Fruit fly (Drosophila melanogaster): ENCODE data around the gene AP-1gamma.
"Not testable (repeated sequence)": the region's sequence is repeated elsewhere in the genome, so short reads cannot be mapped to it uniquely, and the experiment has no call there.

AP-1gamma gene

DNA sequence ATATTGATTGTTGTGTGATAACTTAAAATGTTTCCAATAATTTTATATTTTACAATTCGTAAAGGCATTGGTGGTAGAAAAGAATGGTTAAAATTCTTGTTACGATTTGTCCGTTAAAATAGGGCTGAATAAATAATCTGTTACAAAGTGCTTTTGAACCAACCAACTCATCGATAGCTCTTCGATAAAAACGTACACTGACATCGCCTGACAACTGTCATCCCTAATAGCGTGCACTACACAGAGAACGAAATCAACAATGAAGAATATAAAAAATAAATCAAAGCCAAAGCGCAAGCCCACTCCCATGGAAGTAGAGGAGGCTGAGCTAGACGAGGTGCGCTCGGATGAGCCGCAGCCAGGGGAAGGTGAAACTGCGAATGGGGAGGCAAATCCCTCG lies 22.8 kb upstream of the AP-1gamma start, which contains the start of gene CG32708:
TSS of gene CG32708 (plus strand) at position 207 of the 400 bp plus-strand sequence.
- TF ChIP-seq noc (tag; optimal IDR thresholded peaks at IDR 0.05): no peak

DNA sequence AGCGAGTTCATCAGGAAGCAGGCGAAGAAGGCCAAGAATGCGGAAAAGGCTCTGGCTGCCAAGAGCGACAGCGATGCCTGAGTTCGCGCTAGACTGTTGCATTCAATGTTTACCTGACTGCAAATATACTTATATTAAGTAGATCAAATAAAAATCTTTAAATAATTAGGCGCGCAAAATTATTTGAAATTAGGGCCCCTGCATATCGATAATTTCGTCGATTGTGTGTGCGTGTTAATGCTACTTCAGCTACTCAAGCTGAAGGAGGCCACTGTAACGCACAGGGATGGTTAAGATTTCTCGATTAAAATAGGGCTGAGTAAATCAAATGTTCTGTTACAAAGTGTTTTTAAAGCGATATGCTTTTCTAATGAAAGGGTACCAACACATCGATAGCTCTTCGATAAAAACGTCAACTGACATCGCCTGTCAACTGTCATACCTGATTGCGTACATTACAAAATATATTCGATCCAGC lies 21.8 kb upstream of the AP-1gamma start, which contains the start of gene CG32706:
TSS of gene CG32706 (plus strand) at position 428 of the 478 bp plus-strand sequence.
- not testable (repeated sequence) for TF ChIP-seq noc (tag; optimal IDR thresholded peaks at IDR 0.05)

DNA sequence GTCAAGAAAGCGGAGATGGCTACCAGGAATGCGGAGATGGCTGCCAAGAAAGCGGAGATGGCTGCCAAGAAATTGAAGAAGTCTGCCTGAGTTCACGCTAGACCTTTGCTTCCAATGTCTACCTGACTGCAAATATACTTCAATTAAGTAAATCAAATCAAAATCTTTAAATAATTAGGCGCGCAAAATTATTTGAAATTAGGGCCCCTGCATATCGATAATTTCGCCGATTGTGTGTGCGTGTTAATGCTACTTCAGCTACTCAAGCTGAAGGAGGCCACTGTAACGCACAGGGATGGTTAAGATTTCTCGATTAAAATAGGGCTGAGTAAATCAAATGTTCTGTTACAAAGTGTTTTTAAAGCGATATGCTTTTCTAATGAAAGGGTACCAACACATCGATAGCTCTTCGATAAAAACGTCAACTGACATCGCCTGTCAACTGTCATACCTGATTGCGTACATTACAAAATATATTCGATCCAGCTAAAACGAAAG lies 20.5 kb upstream of the AP-1gamma start, which contains the start of gene CG6999:
TSS of gene CG6999 (plus strand) at position 448 of the 498 bp plus-strand sequence.
- TF ChIP-seq noc (tag; optimal IDR thresholded peaks at IDR 0.05): not testable (repeated sequence)

DNA sequence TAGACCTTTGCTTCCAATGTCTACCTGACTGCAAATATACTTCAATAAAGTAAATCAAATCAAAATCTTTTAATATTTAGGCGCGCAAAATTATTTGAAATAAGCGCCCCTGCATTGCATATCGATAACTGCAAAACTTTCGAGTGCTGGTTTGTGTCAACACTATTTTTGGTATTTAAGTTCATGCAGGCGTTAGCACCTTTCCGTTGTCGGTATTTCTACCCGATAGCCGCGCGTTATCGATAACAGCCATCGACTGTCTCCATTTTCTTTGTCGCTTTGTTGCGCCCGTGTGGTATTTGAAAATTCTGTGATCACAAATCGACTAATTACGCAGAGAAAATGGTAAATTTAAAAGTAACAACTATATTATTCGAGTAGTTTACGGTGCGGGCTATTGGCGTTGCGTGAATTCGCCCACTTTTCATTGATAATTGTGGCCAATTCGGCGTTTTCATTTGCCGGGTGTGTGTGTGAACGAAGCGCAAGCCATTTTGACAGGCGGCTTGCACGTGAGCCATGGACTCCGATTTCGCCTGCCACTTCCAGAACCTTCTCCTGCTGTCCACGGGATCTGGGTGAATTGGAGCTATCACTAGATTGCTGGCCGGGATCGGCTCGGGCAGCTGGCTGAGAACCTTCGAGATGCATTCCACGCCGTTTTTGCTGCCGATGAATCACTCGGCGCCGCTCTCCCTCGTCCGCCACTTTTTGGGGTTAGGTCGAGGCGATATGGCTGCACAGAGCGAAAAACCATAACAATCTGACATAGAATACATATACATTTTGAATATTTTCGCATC lies 19.0 kb upstream of the AP-1gamma start, which contains the start of gene CCT2:
TSS of gene CCT2 (plus strand) at position 260 of the 803 bp plus-strand sequence.
- no peak for TF ChIP-seq noc (tag; optimal IDR thresholded peaks at IDR 0.05)

DNA sequence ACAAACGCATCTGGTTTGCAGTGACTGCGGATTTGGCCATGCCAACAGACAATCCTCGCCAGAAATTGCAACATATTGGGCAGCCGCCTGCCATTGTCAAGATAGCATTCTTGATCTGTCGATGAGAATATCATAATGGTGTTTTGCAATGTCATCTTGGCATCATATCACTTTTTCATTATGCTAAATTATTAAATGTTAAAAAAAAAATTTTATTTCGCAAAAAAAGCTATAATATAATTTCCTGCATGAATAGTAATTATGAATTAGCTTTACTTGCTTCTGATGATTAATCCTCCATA lies 18.5 kb upstream of the AP-1gamma start:
- TF ChIP-seq noc (tag; optimal IDR thresholded peaks at IDR 0.05): no peak

DNA sequence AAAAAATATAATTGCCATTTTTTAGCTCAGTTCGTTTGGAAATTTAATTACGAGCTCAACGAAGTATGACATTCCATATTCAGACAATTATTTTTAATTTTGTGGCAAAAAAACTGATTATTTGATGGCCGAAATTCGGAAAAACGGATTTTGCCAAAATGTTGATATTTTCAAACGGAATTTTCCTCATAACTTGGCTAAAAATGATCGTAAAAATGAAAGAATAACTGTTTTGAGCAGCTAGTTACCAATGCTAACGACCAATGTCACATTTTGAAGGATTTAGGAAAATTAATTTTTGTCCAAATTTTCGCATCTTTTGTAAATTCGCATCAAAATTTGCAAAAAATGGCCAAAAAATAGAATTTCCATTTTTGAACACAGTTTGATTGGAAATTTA lies 15.4 kb upstream of the AP-1gamma start:
- TF ChIP-seq noc (tag; optimal IDR thresholded peaks at IDR 0.05): no peak

DNA sequence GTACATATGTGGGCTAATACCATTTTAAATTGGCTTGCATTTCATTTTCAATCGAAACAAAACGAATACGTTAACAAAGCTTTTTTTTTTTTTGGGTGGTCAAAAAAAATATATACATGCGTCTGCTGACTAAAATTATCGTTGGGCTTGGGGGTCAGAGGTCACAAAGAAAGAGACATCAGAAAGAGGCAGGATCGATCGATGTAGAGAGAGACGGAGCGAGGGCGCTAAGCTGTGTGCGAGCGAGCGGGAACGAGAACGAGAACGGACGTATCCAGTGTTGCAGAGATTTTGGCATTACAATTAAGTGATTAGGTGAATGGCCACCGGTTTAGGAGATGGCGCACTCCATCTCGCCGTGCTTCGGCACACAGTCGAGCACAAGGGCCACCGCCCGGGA lies 14.6 kb upstream of the AP-1gamma start:
- no peak for TF ChIP-seq noc (tag; optimal IDR thresholded peaks at IDR 0.05)

DNA sequence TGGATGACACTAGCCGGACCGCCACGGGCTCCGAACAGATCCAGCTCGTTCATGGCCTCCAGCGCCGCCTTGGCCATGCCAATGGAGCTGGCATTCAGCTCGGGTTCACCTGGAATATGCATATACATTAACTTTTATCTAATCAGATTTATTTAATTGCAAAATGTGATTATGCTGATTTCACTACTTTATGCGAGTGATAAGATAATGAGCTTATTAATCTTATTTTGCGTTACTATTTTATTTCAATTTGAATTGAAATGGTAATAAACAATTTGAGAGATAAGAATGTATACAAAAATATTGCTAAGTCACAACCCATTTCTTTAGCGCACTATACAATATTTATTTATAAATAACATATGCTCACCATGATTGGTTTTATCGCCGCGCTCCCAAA lies 6.4 kb upstream of the AP-1gamma start:
- no peak for TF ChIP-seq noc (tag; optimal IDR thresholded peaks at IDR 0.05)

DNA sequence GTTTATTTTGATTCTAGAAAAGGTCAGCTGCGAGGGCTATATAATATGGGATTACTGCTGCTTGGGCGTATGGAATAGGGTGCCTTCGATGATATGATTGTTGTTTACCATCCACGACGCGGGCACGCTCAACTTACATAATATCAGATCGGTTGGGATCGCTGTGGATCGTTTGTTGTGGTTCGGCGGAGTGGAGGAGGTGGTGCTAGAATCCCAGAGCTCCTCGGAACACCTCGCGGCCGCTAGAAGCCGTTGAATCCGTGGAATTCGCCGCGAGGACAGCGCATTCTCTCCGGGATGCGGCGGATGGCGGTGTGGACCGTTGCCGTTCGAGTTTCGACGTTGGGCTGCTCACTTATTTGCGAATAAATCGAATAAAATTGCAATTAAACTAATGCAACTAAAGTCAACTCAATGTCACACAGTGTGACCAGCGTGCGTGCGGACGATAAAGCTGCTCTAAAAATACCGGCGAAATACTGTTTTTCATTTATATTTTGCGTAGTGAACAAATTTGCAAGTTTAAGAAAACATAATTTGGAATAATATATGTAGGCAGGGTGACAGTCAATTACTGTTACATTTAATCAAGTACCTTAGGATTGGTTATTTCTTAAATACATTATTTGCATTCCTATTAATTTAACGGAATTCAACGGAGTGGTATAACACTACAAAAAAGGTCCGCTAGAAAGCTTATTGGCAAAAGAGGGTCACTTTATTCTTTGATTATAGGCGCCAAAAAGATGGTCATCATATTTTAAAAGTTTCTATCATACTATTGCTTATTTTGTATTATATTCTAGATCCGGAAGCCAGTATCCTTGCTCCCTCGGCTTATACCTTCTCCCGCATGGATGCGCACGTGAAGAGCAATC lies 4.9 kb upstream of the AP-1gamma start, which contains the start of gene CG7766:
TSS of gene CG7766 (minus strand) at position 432 of the 878 bp plus-strand sequence.
- TF ChIP-seq noc (tag; optimal IDR thresholded peaks at IDR 0.05): no peak

DNA sequence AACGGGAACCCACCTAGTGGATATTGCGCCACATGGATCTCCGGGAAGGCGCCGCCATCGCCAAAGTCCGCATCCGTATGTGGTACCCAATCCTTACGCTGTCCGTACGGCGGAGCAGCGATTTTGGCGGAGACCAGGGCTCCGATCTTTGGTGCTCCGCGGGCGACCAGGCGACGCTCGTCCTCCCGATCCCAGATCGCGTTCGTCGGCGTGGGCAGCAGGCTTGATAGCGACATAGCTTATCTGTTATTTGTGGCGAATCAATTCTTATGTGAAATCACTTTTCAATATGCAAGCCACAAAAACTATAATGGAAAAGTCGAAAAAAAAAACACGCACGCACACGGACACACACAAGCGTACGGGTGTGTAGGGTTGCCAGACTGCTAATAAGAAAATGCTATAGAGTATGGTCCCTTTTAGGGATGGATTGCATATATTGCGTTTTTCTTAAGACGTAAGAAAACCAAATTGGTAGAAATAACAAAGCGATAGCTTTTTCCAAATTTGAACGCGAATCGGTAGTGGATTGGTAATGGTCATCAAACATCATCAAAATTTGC lies 2.2 kb upstream of the AP-1gamma start, which contains the start of gene Bx42:
TSS of gene Bx42 (minus strand) at position 393 of the 563 bp plus-strand sequence.
- no peak for TF ChIP-seq noc (tag; optimal IDR thresholded peaks at IDR 0.05)

DNA sequence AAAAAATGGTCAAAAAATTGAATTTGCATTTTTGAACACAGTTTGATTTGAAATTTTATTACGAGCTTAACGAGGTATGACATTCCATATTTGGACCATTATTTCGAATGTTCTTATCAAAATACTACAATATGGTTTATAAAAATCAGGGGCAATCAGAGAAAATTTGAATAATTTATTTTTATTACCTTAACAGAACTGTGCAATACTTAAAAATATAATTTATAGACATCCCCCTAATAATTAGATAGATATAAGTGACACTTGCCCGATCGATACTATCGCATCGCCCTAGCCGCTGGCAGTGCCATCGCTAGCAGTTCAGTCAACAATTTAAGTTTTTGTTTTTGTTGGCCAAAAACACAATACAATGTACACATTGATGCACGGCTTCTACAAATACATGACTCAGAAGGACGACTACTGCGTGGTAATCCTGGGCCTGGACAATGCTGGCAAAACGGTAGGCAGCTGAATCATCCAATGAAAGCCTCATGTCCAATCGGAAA lies 1.7 kb upstream of the AP-1gamma start, which contains the start of gene Arfrp1:
TSS of gene Arfrp1 (plus strand) at position 295 of the 509 bp plus-strand sequence.
- TF ChIP-seq noc (tag; optimal IDR thresholded peaks at IDR 0.05): no peak

DNA sequence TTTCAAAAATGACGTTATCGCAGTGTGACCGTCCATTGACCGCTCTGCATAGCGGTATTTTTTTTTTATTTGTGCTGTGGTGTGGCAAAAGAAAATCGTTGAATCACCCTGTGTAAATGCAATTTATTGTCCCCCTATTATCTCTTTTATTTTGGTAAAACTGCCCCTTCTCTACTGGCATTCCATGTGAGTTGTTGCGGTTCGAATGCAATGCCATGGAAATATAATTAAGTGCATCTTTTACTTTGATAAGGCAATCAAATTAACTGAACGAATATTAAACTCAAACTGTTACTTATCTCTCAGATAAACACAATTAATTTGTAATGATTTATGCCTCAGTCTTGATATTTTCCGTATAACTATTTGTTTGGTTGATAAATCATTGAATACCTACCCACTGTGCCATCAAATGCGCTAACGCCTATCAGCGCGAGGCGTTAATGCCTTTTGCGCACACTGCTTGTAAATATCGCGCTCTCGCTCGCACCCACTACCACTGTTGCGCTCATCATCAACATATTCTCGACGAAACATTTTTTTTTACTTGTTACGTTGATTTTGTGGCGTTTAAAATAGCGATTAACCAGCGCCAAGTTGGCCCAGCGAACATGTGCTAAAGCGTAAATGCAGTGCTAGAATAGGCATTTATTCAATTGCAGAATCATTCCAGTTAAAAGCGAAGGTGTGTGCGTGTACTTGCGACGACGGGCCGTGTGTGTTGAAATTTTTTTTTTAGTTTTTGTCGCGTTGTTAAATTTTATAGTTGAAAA lies 767 bp downstream of the AP-1gamma start:
- TF ChIP-seq noc (tag; optimal IDR thresholded peaks at IDR 0.05): no peak

DNA sequence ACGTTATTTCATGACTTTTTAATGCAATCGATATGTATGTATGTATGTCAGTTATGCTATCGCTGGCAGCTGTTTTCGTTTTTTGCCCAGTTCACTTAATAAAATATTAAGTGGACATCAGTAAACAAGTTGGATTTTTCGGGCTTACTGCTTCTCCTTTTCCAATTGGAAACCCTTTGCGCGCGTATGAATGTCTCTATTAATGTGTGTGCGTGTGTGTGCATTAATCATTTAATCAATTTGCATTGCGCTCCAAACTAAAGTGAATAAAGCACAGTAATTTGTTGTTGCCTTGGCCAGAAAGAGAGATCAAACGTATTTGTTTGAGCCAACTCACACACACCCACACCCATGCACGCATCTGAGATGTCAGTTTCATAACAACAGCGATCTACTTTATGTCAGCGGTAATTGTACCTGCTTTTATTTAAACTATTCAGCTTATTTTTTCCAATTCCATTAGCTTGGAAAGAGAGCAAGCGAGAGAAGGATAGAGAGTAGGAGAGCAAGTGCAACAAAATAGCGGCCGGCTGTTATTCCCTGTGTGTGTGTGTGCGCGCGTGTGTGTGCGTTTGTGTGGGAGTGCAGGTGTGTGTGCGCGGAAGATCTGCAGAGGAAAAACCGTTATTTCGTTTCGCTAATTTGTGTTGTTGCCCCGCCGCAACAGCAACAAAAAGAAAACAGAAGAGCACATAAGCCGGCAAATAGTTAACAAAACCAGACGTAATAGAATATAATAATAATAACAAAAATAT lies 1.8 kb downstream of the AP-1gamma start:
- no peak for TF ChIP-seq noc (tag; optimal IDR thresholded peaks at IDR 0.05)

DNA sequence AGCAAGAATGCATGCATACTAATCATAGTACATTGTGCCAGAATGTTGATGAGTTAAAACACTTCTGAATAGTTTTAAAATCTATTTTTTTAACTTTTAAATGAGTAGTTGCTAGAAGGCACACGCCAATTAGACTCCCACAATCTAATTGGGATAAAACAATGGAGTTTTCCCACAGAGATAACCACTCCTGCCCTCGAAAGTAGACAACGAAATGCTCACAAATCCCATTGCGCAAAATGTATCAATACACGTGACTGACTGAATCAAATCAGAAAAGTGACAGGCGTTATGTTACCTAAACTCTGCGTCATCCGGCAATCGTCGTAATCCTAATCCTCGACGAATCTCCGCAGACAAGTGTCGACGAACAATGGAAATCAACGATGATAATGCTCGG lies 9.3 kb downstream of the AP-1gamma start:
- no peak for TF ChIP-seq noc (tag; optimal IDR thresholded peaks at IDR 0.05)
